Worm (Caenorhabditis elegans) whole organism, L4/young adult: Measurements from ENCODE around the gene pas-1.

Experiments used
- W03F9.2 ChIP-seq: fragments of 150-350 bp; optimal IDR thresholded peaks from 2 replicates; lab custom pipeline; 2014; ENCODE audit warnings: missing biosample characterization, missing genetic modification characterization
- dao-5 ChIP-seq: sonication (generic microtip); optimal IDR thresholded peaks from 2 replicates; lab custom pipeline; 2016; ENCODE audit warnings: missing genotype, missing genetic modification characterization, moderate library complexity, missing compliant biosample characterization
- him-1 ChIP-seq: sonication (generic microtip); optimal IDR thresholded peaks from 2 replicates; lab custom pipeline; 2016; ENCODE audit warnings: missing genotype, missing genetic modification reagents, missing genetic modification characterization, missing compliant biosample characterization

ce11 chrV:14439236-14439635, 16.8 kb upstream of the pas-1 start:
- TF ChIP-seq him-1 (no peak), W03F9.2 (tag; lab: Kevin White, UChicago) (no peak), dao-5 (tag; lab: Kevin White, UChicago) (no peak)
